Fruit fly (Drosophila melanogaster) Kc167 (cell line): ENCODE data around the gene CG34149.

Source experiments
- Myc ChIP-seq: fragments of >200 bp; optimal IDR thresholded peaks from 2 replicates; lab custom pipeline; 2017; ENCODE audit warnings: missing external identifiers
- psq ChIP-seq: fragments of >200 bp; optimal IDR thresholded peaks from 2 replicates; lab custom pipeline; 2017; ENCODE audit warnings: missing external identifiers

dm6 chr3R:22411879-22412587 is 32.1 kb downstream of the CG34149 start:
- TF ChIP-seq psq (lab: Kevin White, UChicago) = no peak
- TF ChIP-seq Myc (lab: Kevin White, UChicago) = no peak
